Worm (Caenorhabditis elegans): ENCODE data around the gene R07E5.6.

DNA sequence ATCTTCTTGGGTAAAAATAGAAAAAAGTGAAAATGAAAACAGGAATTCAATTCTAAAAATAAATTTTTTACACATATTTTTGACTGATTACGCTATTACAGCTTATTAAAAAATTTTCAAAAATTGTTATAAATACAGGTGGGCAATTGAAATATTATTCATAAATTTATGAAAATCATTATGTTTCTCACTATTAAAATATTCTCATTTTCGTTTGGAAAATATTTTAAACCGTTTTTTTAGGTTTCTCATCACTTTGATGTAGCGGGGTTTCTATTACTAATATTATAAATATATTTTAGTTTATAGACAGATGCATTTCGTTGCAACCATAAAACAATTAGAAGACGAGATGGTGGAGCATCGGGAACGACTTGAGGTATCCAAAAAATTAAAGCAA is 1.4 kb upstream of the R07E5.6 start, which contains the start of gene R07E5.5:
- no peak for TF ChIP-seq skn-1 (tag; optimal IDR thresholded peaks at IDR 0.05)
- no peak for TF ChIP-seq egl-27 (tag; optimal IDR thresholded peaks at IDR 0.05)
- TF ChIP-seq lin-39 (tag; optimal IDR thresholded peaks at IDR 0.05), result no peak

Measured in whole organism, L2 larva.